Worm (Caenorhabditis elegans): Measurements from ENCODE around the gene nmad-1.

ce11 chrIII:5595445-5595844 lies 40.7 kb upstream of the nmad-1 start, which contains the start of gene ced-6:
- TF ChIP-seq unc-62 (GFP tag; optimal IDR thresholded peaks at IDR 0.05) (no peak), elt-1 (tag; optimal IDR thresholded peaks at IDR 0.05; ENCODE audit: borderline replicate concordance, insufficient read depth) (no peak)
